Worm (Caenorhabditis elegans) whole organism, L4/young adult: ENCODE data around the gene R03G8.3.

Experiments used
- W03F9.2 ChIP-seq: fragments of 150-350 bp; optimal IDR thresholded peaks from 2 replicates; lab custom pipeline; 2014; ENCODE audit warnings: missing biosample characterization, missing genetic modification characterization
- dao-5 ChIP-seq: sonication (generic microtip); optimal IDR thresholded peaks from 2 replicates; lab custom pipeline; 2016; ENCODE audit warnings: missing genotype, missing genetic modification characterization, moderate library complexity, missing compliant biosample characterization
- him-1 ChIP-seq: sonication (generic microtip); optimal IDR thresholded peaks from 2 replicates; lab custom pipeline; 2016; ENCODE audit warnings: missing genotype, missing genetic modification reagents, missing genetic modification characterization, missing compliant biosample characterization

ce11 chrX:13041830-13042229 lies 48.9 kb upstream of the R03G8.3 start:
- TF ChIP-seq him-1 (tag; lab: Kevin White, UChicago) (no peak), dao-5 (tag; lab: Kevin White, UChicago) (no peak), W03F9.2 (tag; lab: Kevin White, UChicago) (no peak)
